Worm (Caenorhabditis elegans) whole organism, midembryonic: ENCODE results near the gene T13A10.1.
"Not testable (repeated sequence)": the region's sequence is repeated elsewhere in the genome, so short reads cannot be mapped to it uniquely, and the experiment has no call there.

Experiments used
- T22C8.4 ChIP-seq: fragments of 200-800 bp; sonication (Bioruptor generic); IDR thresholded peaks from 2 replicates; pipeline ENCODE4 v1.3.6; 2022; ENCODE audit warnings: missing genetic modification characterization, missing compliant biosample characterization
- cog-1 ChIP-seq: sonication (generic microtip); optimal IDR thresholded peaks from 2 replicates; lab custom pipeline; 2016; ENCODE audit warnings: missing genetic modification characterization, missing compliant biosample characterization
- flt-1 ChIP-seq: fragments of 200-800 bp; sonication (Bioruptor generic); IDR thresholded peaks from 2 replicates; pipeline ENCODE4 v1.3.6; 2022; ENCODE audit warnings: missing genetic modification characterization, missing compliant biosample characterization
- klf-2 ChIP-seq: fragments of 200-800 bp; sonication (Bioruptor generic); conservative IDR thresholded peaks from 2 replicates; pipeline ENCODE4 v1.3.6; 2022; ENCODE audit warnings: missing genetic modification reagents, missing genetic modification characterization, missing compliant biosample characterization
- med-1 ChIP-seq: sonication (generic microtip); optimal IDR thresholded peaks from 2 replicates; lab custom pipeline; 2017; ENCODE audit warnings: missing genetic modification characterization, mild to moderate bottlenecking, missing compliant biosample characterization, antibody characterized with exemption, missing genetic modification reagents; ENCODE audit not compliant: insufficient read depth
- ref-1 ChIP-seq: fragments of 200-800 bp; sonication (Bioruptor generic); conservative IDR thresholded peaks from 2 replicates; pipeline ENCODE4 v1.3.6; 2022; ENCODE audit warnings: missing genetic modification reagents, missing genetic modification characterization, missing compliant biosample characterization
- tab-1 ChIP-seq: fragments of 200-800 bp; sonication (Bioruptor generic); IDR thresholded peaks from 2 replicates; pipeline ENCODE4 v1.3.6; 2022; ENCODE audit warnings: missing genetic modification characterization, missing compliant biosample characterization
- ztf-23 ChIP-seq: fragments of 200-800 bp; sonication (Bioruptor generic); IDR thresholded peaks from 2 replicates; pipeline ENCODE4 v1.3.6; 2022; ENCODE audit warnings: missing genetic modification reagents, missing genetic modification characterization, missing compliant biosample characterization
- ztf-29 ChIP-seq: fragments of 200-800 bp; sonication (Bioruptor generic); IDR thresholded peaks from 2 replicates; pipeline ENCODE4 v1.3.6; 2022; ENCODE audit warnings: missing genetic modification reagents, missing genetic modification characterization, missing compliant biosample characterization

Gene T13A10.1

DNA sequence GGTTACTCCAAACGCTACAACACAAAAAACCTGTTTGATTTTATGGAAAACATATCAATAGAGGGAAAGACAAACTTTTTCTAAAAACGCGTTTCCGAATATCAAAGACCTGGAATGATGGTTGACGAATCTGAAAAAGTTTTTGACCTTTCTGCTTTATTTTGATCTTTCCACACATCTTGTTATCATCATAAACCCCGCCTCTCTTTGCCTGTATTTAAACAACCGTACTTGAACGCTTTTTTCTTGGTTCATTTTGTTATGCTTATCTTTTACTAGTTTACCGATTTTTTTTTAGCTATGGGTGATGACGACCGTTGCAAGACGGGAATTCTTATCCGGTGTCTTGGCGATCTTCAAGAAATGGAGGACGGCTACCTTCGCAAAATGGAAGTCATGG is 22.9 kb upstream of the T13A10.1 start, which contains the start of gene T13A10.2:
T13A10.2 (plus strand) TSS at position 301 of the 400 bp plus-strand sequence.
- TF ChIP-seq T22C8.4; cog-1 (tag; lab: Kevin White, UChicago); med-1 (GFP tag; lab: Kevin White, UChicago): not testable (repeated sequence)

DNA sequence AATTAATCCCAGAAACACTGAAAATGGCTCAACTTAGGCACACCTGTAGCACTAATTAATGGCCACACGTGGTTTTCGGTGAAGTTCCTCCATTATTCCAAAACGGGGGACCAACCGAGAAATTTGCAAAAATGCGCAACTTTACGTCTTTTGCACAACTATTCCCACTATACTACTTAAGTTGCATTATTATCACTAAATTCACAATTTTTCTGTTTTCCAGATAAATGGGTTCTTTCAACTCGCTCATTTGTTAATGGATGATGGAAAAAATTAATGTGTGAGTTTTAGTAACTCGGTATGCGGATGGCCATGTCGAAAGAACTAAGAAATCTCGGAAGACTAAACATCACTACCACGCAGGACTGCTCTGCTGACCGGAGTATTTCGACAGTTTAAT is 21.2 kb upstream of the T13A10.1 start, which contains the start of gene T13A10.64:
T13A10.64 (plus strand) TSS at position 301 of the 400 bp plus-strand sequence.
- no peak for TF ChIP-seq klf-2 (GFP tag; lab: Robert Waterston, UW)

DNA sequence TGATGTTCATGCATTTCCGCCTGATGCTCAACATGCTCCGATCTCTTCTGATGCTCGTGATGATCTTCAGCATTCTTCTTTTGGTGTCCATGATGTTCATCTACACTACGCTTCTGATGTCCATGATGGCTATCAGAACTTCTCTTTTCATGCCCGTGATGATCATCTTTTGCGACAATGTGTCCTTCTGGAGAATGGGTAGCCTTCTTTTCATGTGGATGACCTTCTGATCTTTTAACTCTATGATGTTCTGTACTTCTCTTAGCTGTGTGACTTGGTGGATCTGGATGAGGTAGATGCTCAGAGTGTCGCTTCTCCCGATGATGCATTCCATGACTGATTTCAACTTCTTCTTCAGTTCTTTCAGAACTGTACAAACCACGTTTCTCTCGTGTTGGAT is 16.9 kb upstream of the T13A10.1 start:
- TF ChIP-seq ztf-29 (GFP tag; lab: Robert Waterston, UW): no peak
- TF ChIP-seq tab-1 (GFP tag; lab: Robert Waterston, UW): no peak
- no peak for TF ChIP-seq T22C8.4
- no peak for TF ChIP-seq cog-1 (tag; lab: Kevin White, UChicago)
- no peak for TF ChIP-seq klf-2 (GFP tag; lab: Robert Waterston, UW)
- no peak for TF ChIP-seq ztf-23
- no peak for TF ChIP-seq flt-1

DNA sequence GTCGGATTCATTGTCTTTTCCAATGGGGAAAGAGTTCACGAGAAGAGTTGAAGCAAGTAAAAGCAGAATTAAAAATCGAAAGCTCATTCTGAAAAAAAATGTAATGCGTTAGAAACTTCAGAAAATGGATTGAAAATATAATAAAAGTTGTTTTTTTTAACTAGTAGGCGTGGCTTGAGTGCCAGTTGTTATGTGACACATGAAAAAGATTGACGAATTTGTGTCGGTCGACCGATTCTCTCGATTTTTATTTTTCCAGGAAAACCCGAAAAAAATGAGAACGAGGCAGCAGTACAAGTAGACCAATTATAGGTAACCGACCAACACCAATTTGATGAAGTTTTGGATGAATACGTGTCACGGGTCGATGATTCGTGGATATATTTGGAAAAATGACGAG is 16.1 kb upstream of the T13A10.1 start, which contains the start of gene nlp-16:
nlp-16 (minus strand) TSS at position 101 of the 400 bp plus-strand sequence.
- TF ChIP-seq flt-1 (no peak), cog-1 (tag; lab: Kevin White, UChicago) (no peak), ref-1 (GFP tag; lab: Robert Waterston, UW) (no peak), med-1 (GFP tag; lab: Kevin White, UChicago) (no peak), ztf-29 (GFP tag; lab: Robert Waterston, UW) (no peak), klf-2 (GFP tag; lab: Robert Waterston, UW) (no peak), tab-1 (GFP tag; lab: Robert Waterston, UW) (no peak), ztf-23 (no peak), T22C8.4 (no peak)

DNA sequence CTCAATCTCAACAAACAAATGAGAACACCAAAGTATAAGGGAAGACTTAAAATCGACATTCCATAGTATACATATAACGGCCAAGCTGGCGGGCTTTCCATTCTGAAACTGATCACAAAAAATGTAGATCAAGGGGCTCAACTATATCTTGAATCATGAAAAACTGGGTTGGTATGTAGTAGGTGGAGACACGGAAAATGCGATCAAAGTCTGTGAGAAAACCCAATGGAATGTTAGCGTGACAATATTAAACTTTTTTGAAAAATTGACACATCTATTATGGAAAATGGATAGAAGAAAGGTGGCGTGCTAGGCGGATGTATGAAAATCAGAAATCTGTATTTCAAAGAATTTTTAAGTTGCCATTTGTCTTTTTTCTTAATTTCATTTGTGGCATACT is 12.6 kb upstream of the T13A10.1 start, which contains the start of gene srv-28:
srv-28 (minus strand) TSS at position 101 of the 400 bp plus-strand sequence.
- TF ChIP-seq klf-2 (GFP tag; lab: Robert Waterston, UW) (no peak), ref-1 (GFP tag; lab: Robert Waterston, UW) (no peak), ztf-29 (GFP tag; lab: Robert Waterston, UW) (no peak), med-1 (GFP tag; lab: Kevin White, UChicago) (no peak), tab-1 (GFP tag; lab: Robert Waterston, UW) (no peak), T22C8.4 (no peak), ztf-23 (no peak), flt-1 (no peak), cog-1 (tag; lab: Kevin White, UChicago) (no peak)

DNA sequence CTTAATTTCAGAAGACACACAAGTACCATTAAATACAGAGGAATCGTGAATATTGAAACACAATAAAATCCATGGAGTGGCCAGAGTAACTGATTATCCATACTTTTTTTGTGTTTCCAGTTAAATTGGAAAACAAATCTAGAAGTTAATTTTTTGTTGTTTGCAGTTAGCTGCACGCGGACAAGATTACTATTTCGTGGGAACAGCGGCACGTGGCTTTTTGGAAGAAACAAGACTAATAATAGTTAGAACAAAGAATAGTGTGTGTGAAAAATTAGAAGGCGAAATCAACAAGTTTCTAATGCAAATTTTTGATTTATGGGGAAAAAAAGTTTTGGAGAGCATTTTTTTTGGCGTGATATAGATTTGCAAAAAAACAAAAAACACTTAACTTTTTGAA is 9.4 kb upstream of the T13A10.1 start, which contains the start of gene srv-29:
srv-29 (minus strand) TSS at position 101 of the 400 bp plus-strand sequence.
- TF ChIP-seq klf-2 (GFP tag; lab: Robert Waterston, UW): no peak

DNA sequence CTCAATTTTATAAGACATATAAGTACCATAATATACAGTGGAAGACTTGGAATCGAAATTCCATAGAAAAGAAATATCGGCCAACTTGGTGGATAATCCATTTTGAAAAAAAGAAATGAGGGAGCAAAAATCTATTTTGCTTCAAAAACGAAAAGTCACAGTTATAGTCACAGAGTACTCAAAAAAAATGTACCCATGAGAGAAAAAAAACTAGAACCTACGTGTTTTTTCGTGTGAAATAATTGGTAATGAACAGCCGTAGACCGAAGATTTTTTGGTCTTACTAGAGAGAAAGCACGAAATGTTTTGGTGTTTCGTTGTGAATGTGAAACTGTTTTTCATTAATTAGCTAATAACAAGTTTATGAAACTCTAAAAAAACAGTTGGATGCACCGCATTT is 6.5 kb upstream of the T13A10.1 start, which contains the start of gene srv-30:
srv-30 (minus strand) TSS at position 101 of the 400 bp plus-strand sequence.
- TF ChIP-seq cog-1 (tag; lab: Kevin White, UChicago): no peak
- TF ChIP-seq tab-1 (GFP tag; lab: Robert Waterston, UW): no peak
- TF ChIP-seq ref-1 (GFP tag; lab: Robert Waterston, UW): no peak
- TF ChIP-seq ztf-29 (GFP tag; lab: Robert Waterston, UW): no peak
- TF ChIP-seq med-1 (GFP tag; lab: Kevin White, UChicago): no peak
- no peak for TF ChIP-seq T22C8.4
- TF ChIP-seq flt-1: no peak
- TF ChIP-seq ztf-23: no peak
- TF ChIP-seq klf-2 (GFP tag; lab: Robert Waterston, UW): no peak

DNA sequence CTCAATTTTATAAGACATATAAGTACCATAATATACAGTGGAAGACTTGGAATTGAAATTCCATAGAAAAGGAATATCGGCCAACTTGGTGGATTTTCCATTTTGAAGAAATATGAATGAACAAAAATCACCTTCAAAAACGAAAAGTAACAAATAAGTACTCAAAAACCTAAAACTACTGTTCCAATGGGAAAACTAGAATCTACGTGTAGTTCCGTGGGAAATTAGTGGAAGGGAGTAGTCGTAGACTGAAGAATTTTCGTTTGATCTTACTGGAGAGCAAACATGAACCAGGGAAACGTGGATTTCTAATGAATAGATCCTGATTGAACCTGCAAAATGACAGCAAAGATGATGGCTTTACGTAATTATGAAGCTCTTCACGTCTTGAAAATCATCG is 4.0 kb upstream of the T13A10.1 start, which contains the start of gene srv-31:
srv-31 (minus strand) TSS at position 101 of the 400 bp plus-strand sequence.
- TF ChIP-seq T22C8.4 (no peak), flt-1 (no peak), ref-1 (GFP tag; lab: Robert Waterston, UW) (no peak), med-1 (GFP tag; lab: Kevin White, UChicago) (no peak), ztf-23 (no peak), klf-2 (GFP tag; lab: Robert Waterston, UW) (no peak), ztf-29 (GFP tag; lab: Robert Waterston, UW) (no peak), tab-1 (GFP tag; lab: Robert Waterston, UW) (no peak), cog-1 (tag; lab: Kevin White, UChicago) (no peak)

DNA sequence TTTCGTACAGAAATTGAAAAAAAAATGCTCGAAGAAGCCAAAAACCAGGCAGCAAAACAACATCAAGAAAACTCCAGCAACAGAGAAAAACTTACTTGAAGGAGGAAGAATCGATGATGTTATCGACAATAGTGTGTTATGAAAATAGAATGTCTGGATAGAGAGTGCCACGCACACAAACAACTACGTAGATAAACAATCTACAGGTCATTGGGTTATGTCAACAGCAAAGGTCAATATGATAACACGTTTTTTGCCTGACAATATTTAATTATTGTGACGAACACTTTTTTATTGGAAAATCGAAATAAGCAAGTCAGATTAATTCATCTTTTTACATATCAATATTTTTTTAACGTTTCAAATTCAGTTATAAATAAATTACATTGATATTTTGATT is 3.5 kb downstream of the T13A10.1 start, which contains the start of gene sams-5:
sams-5 (minus strand) TSS at position 131 of the 400 bp plus-strand sequence.
- no peak for TF ChIP-seq flt-1

DNA sequence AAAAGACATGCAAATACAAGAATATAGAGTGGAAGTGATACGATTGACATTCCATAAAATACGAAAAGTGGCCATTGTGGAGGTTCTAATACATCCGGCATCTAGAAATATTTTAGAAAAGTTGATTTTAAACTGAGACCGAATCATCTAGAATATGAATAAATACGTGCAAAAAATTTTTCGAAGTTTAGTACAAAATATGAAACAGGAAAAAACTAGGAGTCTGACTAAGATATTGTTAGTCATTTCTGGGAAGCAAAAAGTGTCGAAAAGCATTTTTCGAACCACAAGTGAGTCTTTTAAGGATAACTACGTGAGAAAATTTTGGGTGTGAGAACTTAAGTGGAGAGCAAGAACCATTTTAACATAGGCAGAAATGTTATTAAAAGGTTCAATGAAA is 6.3 kb downstream of the T13A10.1 start, which contains the start of gene srv-32:
srv-32 (minus strand) TSS at position 101 of the 400 bp plus-strand sequence.
- TF ChIP-seq ztf-23: no peak
- TF ChIP-seq med-1 (GFP tag; lab: Kevin White, UChicago): no peak
- no peak for TF ChIP-seq T22C8.4
- TF ChIP-seq flt-1: no peak
- TF ChIP-seq ref-1 (GFP tag; lab: Robert Waterston, UW): no peak
- TF ChIP-seq klf-2 (GFP tag; lab: Robert Waterston, UW): no peak
- TF ChIP-seq ztf-29 (GFP tag; lab: Robert Waterston, UW): no peak
- no peak for TF ChIP-seq cog-1 (tag; lab: Kevin White, UChicago)

DNA sequence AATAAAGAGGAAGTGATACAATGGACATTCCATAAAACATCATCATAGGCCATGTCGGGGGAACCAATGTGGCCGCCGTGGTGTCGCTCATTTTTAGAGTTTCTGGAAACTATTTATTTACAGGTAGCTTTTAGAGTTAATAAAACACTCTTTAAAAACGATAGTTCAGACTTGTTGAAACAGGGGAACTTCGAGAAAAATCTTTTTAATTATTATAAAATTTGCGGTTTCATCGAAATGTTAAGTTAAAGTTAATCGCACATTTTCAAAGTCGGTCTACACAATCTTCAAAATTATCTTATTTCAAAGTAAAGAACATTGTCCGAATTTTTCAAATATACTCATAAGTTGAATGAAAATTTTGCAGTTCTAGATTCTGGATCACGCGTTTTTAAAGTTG is 8.4 kb downstream of the T13A10.1 start, which contains the start of gene ops-1:
ops-1 (minus strand) TSS at position 101 of the 400 bp plus-strand sequence.
- TF ChIP-seq ref-1 (GFP tag; lab: Robert Waterston, UW): no peak
- no peak for TF ChIP-seq klf-2 (GFP tag; lab: Robert Waterston, UW)
- TF ChIP-seq cog-1 (tag; lab: Kevin White, UChicago): no peak
- no peak for TF ChIP-seq T22C8.4
- TF ChIP-seq ztf-23: no peak
- TF ChIP-seq flt-1: no peak
- no peak for TF ChIP-seq tab-1 (GFP tag; lab: Robert Waterston, UW)
- no peak for TF ChIP-seq med-1 (GFP tag; lab: Kevin White, UChicago)
- no peak for TF ChIP-seq ztf-29 (GFP tag; lab: Robert Waterston, UW)
